Worm (Caenorhabditis elegans) whole organism, L2 larva: ENCODE data around the gene F25H9.6.

Source experiments
- nhr-11 ChIP-seq: fragments of 150-350 bp; optimal IDR thresholded peaks from 2 replicates; lab custom pipeline; 2014; ENCODE audit warnings: missing biosample characterization, missing genetic modification characterization
- nhr-237 ChIP-seq: fragments of 150-350 bp; optimal IDR thresholded peaks from 2 replicates; lab custom pipeline; 2014; ENCODE audit warnings: missing biosample characterization, missing genetic modification characterization
- nhr-77 ChIP-seq: fragments of 150-350 bp; optimal IDR thresholded peaks from 2 replicates; lab custom pipeline; 2014; ENCODE audit warnings: missing biosample characterization, missing genetic modification characterization
- sma-3 ChIP-seq: sonication (generic microtip); optimal IDR thresholded peaks from 2 replicates; lab custom pipeline; 2016; ENCODE audit warnings: missing genetic modification reagents, missing genetic modification characterization, missing compliant biosample characterization
- unc-62 ChIP-seq: fragments of 150-350 bp; optimal IDR thresholded peaks from 2 replicates; lab custom pipeline; 2014; ENCODE audit warnings: missing biosample characterization, missing genetic modification reagents, missing genetic modification characterization

- TF ChIP-seq nhr-237 (tag; lab: Kevin White, UChicago): no peak
- TF ChIP-seq sma-3 (GFP tag; lab: Kevin White, UChicago): no peak
- TF ChIP-seq unc-62: no peak
- TF ChIP-seq nhr-11 (tag; lab: Kevin White, UChicago): no peak
- TF ChIP-seq nhr-77 (tag; lab: Kevin White, UChicago): no peak
Observed at ce11 chrV:13479766-13480165, 11.6 kb upstream of the F25H9.6 start, which contains the start of gene T10G3.2.
